Fruit fly (Drosophila melanogaster) S2 (cell line): ENCODE data around the gene CG43273.

Experiments
- CG8478 ChIP-seq: fragments of >200 bp; optimal IDR thresholded peaks from 2 replicates; lab custom pipeline; 2018
- CTCF ChIP-seq, 2 experiments: fragments of >200 bp; optimal IDR thresholded peaks; 2 replicates each; lab custom pipeline; 2018

- TF ChIP-seq CTCF (optimal IDR thresholded peaks at IDR 0.05; lab: Kevin White, UChicago) (no peak), CG8478 (lab: Kevin White, UChicago) (no peak)
Measured at dm6 chr3R:24851429-24851828, 21.3 kb downstream of the CG43273 start, which contains the start of gene Nct.
